Fruit fly (Drosophila melanogaster) Kc167 (cell line): ENCODE measurements around the gene Ir68a.

ENCODE experiments used
- Myc ChIP-seq: fragments of >200 bp; optimal IDR thresholded peaks from 2 replicates; lab custom pipeline; 2017; ENCODE audit warnings: missing external identifiers
- Sin3A ChIP-seq: fragments of >200 bp; optimal IDR thresholded peaks from 2 replicates; lab custom pipeline; 2018; ENCODE audit warnings: missing external identifiers
- h ChIP-seq: fragments of >200 bp; optimal IDR thresholded peaks from 3 replicates; lab custom pipeline; 2018; ENCODE audit warnings: missing external identifiers
- insv ChIP-seq: fragments of >200 bp; optimal IDR thresholded peaks from 3 replicates; lab custom pipeline; 2018; ENCODE audit warnings: missing external identifiers
- psq ChIP-seq: fragments of >200 bp; optimal IDR thresholded peaks from 2 replicates; lab custom pipeline; 2017; ENCODE audit warnings: missing external identifiers
- ttk ChIP-seq: sonication (Bioruptor generic); optimal IDR thresholded peaks from 2 replicates; lab custom pipeline; 2017; ENCODE audit warnings: missing external identifiers

- TF ChIP-seq insv (lab: Kevin White, UChicago) = no peak
- no peak for TF ChIP-seq psq (lab: Kevin White, UChicago)
- TF ChIP-seq h = no peak
- no peak for TF ChIP-seq Sin3A (lab: Kevin White, UChicago)
- TF ChIP-seq Myc (lab: Kevin White, UChicago) = no peak
- no peak for TF ChIP-seq ttk (lab: Kevin White, UChicago)
Observed at dm6 chr3L:11276020-11276419, 40.0 kb upstream of the Ir68a start.
